Fruit fly (Drosophila melanogaster) whole organism, embryonic: ENCODE results near the gene Ir68b.

Source experiments
- Asciz ChIP-seq: fragments of 200-800 bp; sonication (Bioruptor generic); optimal IDR thresholded peaks from 2 replicates; lab custom pipeline; 2017; ENCODE audit warnings: missing biosample characterization, mild to moderate bottlenecking, missing genetic modification characterization, missing genetic modification reagents
- B-H1 ChIP-seq: fragments of 200-800 bp; sonication (Bioruptor generic); IDR thresholded peaks from 3 replicates; pipeline ENCODE4 v1.3.6; 2022; ENCODE audit warnings: missing biosample characterization, missing genetic modification characterization
- Bdp1 ChIP-seq: fragments of 200-800 bp; sonication (Bioruptor generic); optimal IDR thresholded peaks from 3 replicates; lab custom pipeline; 2016; ENCODE audit warnings: missing biosample characterization, missing genetic modification characterization
- CG10267 ChIP-seq: fragments of 200-800 bp; sonication (Bioruptor generic); optimal IDR thresholded peaks from 2 replicates; lab custom pipeline; 2018; ENCODE audit warnings: missing biosample characterization, mild to moderate bottlenecking, missing genetic modification characterization, moderate library complexity
- CG14667 ChIP-seq: fragments of 200-800 bp; sonication (Bioruptor generic); IDR thresholded peaks from 2 replicates; pipeline ENCODE4 v1.3.6; 2022; ENCODE audit warnings: missing biosample characterization, missing genetic modification characterization
- CG1602 ChIP-seq: fragments of 200-800 bp; sonication (Bioruptor generic); optimal IDR thresholded peaks from 3 replicates; lab custom pipeline; 2016; ENCODE audit warnings: missing biosample characterization, missing genetic modification characterization
- CG16779 ChIP-seq: fragments of 200-800 bp; sonication (Bioruptor generic); IDR thresholded peaks from 2 replicates; pipeline ENCODE4 v1.3.6; 2022; ENCODE audit warnings: missing biosample characterization, missing genetic modification characterization
- CG17912 ChIP-seq: fragments of 200-800 bp; sonication (Bioruptor generic); optimal IDR thresholded peaks from 2 replicates; lab custom pipeline; 2018; ENCODE audit warnings: missing biosample characterization, mild to moderate bottlenecking, missing genetic modification characterization
- CG18764 ChIP-seq: fragments of 200-800 bp; sonication (Bioruptor generic); optimal IDR thresholded peaks from 3 replicates; lab custom pipeline; 2016; ENCODE audit warnings: missing biosample characterization, missing genetic modification characterization
- CG31224 ChIP-seq: fragments of 200-800 bp; sonication (Bioruptor generic); IDR thresholded peaks from 2 replicates; pipeline ENCODE4 v1.3.6; 2022; ENCODE audit warnings: missing biosample characterization, missing genetic modification characterization
- CG6683 ChIP-seq: fragments of 200-800 bp; sonication (Bioruptor generic); optimal IDR thresholded peaks from 2 replicates; lab custom pipeline; 2017; ENCODE audit warnings: missing biosample characterization, mild to moderate bottlenecking, missing genetic modification characterization, missing genetic modification reagents
- CG6813 ChIP-seq: fragments of 200-800 bp; sonication (Bioruptor generic); optimal IDR thresholded peaks from 2 replicates; lab custom pipeline; 2017; ENCODE audit warnings: missing biosample characterization, missing genetic modification characterization, mild to moderate bottlenecking, moderate library complexity, missing genetic modification reagents
- CG7928 ChIP-seq: fragments of 200-800 bp; sonication (Bioruptor generic); optimal IDR thresholded peaks from 2 replicates; lab custom pipeline; 2017; ENCODE audit warnings: missing biosample characterization, mild to moderate bottlenecking, missing genetic modification characterization
- CG8281 ChIP-seq: fragments of 200-800 bp; sonication (Bioruptor generic); optimal IDR thresholded peaks from 2 replicates; lab custom pipeline; 2018; ENCODE audit warnings: missing biosample characterization, mild to moderate bottlenecking, missing genetic modification characterization, moderate library complexity
- CG8290 ChIP-seq, 3 experiments: fragments of 200-800 bp; sonication (Bioruptor generic); optimal IDR thresholded peaks; 2 replicates each; lab custom pipeline; 2016 to 2019; ENCODE audit warnings: missing biosample characterization in 3 of 3, missing genetic modification characterization in 3 of 3, mild to moderate bottlenecking in 2 of 3, moderate library complexity in 1 of 3
- CG9817 ChIP-seq: fragments of 200-800 bp; sonication (Bioruptor generic); optimal IDR thresholded peaks from 2 replicates; lab custom pipeline; 2018; ENCODE audit warnings: missing biosample characterization, mild to moderate bottlenecking, missing genetic modification characterization, moderate library complexity
- Dek ChIP-seq: fragments of 200-800 bp; sonication (Bioruptor generic); optimal IDR thresholded peaks from 3 replicates; lab custom pipeline; 2019; ENCODE audit warnings: missing biosample characterization, mild to moderate bottlenecking, missing genetic modification characterization, moderate library complexity
- Dfd ChIP-seq, 2 experiments: fragments of >200 bp; optimal IDR thresholded peaks; 2 replicates each; lab custom pipeline; 2017; ENCODE audit warnings: missing biosample characterization in 2 of 2, missing genetic modification characterization in 2 of 2
- Doc2 ChIP-seq: fragments of 200-800 bp; sonication (Bioruptor generic); IDR thresholded peaks from 2 replicates; pipeline ENCODE4 v1.3.6; 2022; ENCODE audit warnings: missing biosample characterization, missing genetic modification characterization
- Drgx ChIP-seq: fragments of 200-800 bp; sonication (Bioruptor generic); IDR thresholded peaks from 2 replicates; pipeline ENCODE4 v1.3.6; 2022; ENCODE audit warnings: missing biosample characterization, missing genetic modification characterization
- E2f1 ChIP-seq: fragments of 200-800 bp; sonication (Bioruptor generic); IDR thresholded peaks from 2 replicates; pipeline ENCODE4 v1.3.6; 2022; ENCODE audit warnings: missing biosample characterization, missing genetic modification characterization
- Fer2 ChIP-seq: fragments of 200-800 bp; sonication (Bioruptor generic); optimal IDR thresholded peaks from 2 replicates; lab custom pipeline; 2018; ENCODE audit warnings: missing biosample characterization, mild to moderate bottlenecking, missing genetic modification characterization, moderate library complexity
- Fer3 ChIP-seq: fragments of 200-800 bp; sonication (Bioruptor generic); optimal IDR thresholded peaks from 2 replicates; lab custom pipeline; 2018; ENCODE audit warnings: missing biosample characterization, mild to moderate bottlenecking, missing genetic modification characterization, moderate library complexity
- GATAe ChIP-seq: fragments of 200-800 bp; sonication (Bioruptor generic); conservative IDR thresholded peaks from 2 replicates; pipeline ENCODE4 v1.3.6; 2022; ENCODE audit warnings: missing biosample characterization, missing genetic modification characterization
- H15 ChIP-seq: fragments of 200-800 bp; sonication (Bioruptor generic); IDR thresholded peaks from 3 replicates; pipeline ENCODE4 v1.3.6; 2022; ENCODE audit warnings: missing biosample characterization, missing genetic modification characterization
- H2.0 ChIP-seq: fragments of 200-800 bp; sonication (Bioruptor generic); IDR thresholded peaks from 2 replicates; pipeline ENCODE4 v1.3.6; 2022; ENCODE audit warnings: missing biosample characterization, missing genetic modification characterization
- MTF-1 ChIP-seq: fragments of 200-800 bp; sonication (Bioruptor generic); optimal IDR thresholded peaks from 2 replicates; lab custom pipeline; 2018; ENCODE audit warnings: missing biosample characterization, mild to moderate bottlenecking, missing genetic modification characterization, borderline replicate concordance
- Mes4 ChIP-seq: fragments of 200-800 bp; sonication (Bioruptor generic); optimal IDR thresholded peaks from 2 replicates; lab custom pipeline; 2016; ENCODE audit warnings: missing biosample characterization, missing genetic modification characterization
- Spps ChIP-seq: fragments of 200-800 bp; sonication (Bioruptor generic); optimal IDR thresholded peaks from 2 replicates; lab custom pipeline; 2018; ENCODE audit warnings: missing biosample characterization, mild to moderate bottlenecking, missing genetic modification characterization
- ab ChIP-seq: fragments of 200-800 bp; sonication (Bioruptor generic); optimal IDR thresholded peaks from 2 replicates; lab custom pipeline; 2016; ENCODE audit warnings: missing biosample characterization, missing genetic modification characterization
- ap ChIP-seq: fragments of 200-800 bp; sonication (Bioruptor generic); IDR thresholded peaks from 2 replicates; pipeline ENCODE4 v1.3.6; 2022; ENCODE audit warnings: missing biosample characterization, missing genetic modification characterization
- cas ChIP-seq: fragments of 200-800 bp; sonication (Bioruptor generic); IDR thresholded peaks from 2 replicates; pipeline ENCODE4 v1.3.6; 2022; ENCODE audit warnings: missing biosample characterization, missing genetic modification characterization
- caup ChIP-seq: fragments of 200-800 bp; sonication (Bioruptor generic); optimal IDR thresholded peaks from 3 replicates; lab custom pipeline; 2017; ENCODE audit warnings: missing biosample characterization, mild to moderate bottlenecking, missing genetic modification characterization, moderate library complexity; ENCODE audit not compliant: severe bottlenecking
- chinmo ChIP-seq: fragments of 200-800 bp; sonication (Bioruptor generic); IDR thresholded peaks from 4 replicates; pipeline ENCODE4 v1.3.6; 2022; ENCODE audit warnings: missing biosample characterization, missing genetic modification characterization; ENCODE audit not compliant: partially characterized antibody
- chm ChIP-seq: fragments of 200-800 bp; sonication (Bioruptor generic); IDR thresholded peaks from 2 replicates; pipeline ENCODE4 v1.3.6; 2022; ENCODE audit warnings: missing biosample characterization, missing genetic modification characterization
- esg ChIP-seq: fragments of 200-800 bp; sonication (Bioruptor generic); conservative IDR thresholded peaks from 2 replicates; pipeline ENCODE4 v1.3.6; 2022; ENCODE audit warnings: missing biosample characterization, missing genetic modification characterization
- ewg ChIP-seq: fragments of 200-800 bp; sonication (Bioruptor generic); optimal IDR thresholded peaks from 3 replicates; lab custom pipeline; 2017; ENCODE audit warnings: mild to moderate bottlenecking, missing biosample characterization, missing genetic modification reagents, missing genetic modification characterization
- grn ChIP-seq: fragments of 200-800 bp; sonication (Bioruptor generic); optimal IDR thresholded peaks from 3 replicates; lab custom pipeline; 2017; ENCODE audit warnings: missing biosample characterization, missing genetic modification characterization
- nom ChIP-seq: fragments of 200-800 bp; sonication (Bioruptor generic); optimal IDR thresholded peaks from 2 replicates; lab custom pipeline; 2017; ENCODE audit warnings: missing biosample characterization, missing genetic modification characterization, mild to moderate bottlenecking, moderate library complexity, missing genetic modification reagents
- oc ChIP-seq: fragments of 200-800 bp; sonication (Bioruptor generic); optimal IDR thresholded peaks from 2 replicates; lab custom pipeline; 2018; ENCODE audit warnings: missing biosample characterization, mild to moderate bottlenecking, missing genetic modification characterization, moderate library complexity
- otp ChIP-seq: fragments of 200-800 bp; sonication (Bioruptor generic); IDR thresholded peaks from 3 replicates; pipeline ENCODE4, ENCODE4 v1.3.6; 2022; ENCODE audit warnings: missing biosample characterization, missing genetic modification characterization
- prd ChIP-seq, 3 experiments: fragments of >200 bp in 2 of 3; fragments of 200-800 bp in 1 of 3; sonication (Bioruptor generic) in 1 of 3; optimal IDR thresholded peaks in 2 of 3; IDR thresholded peaks in 1 of 3; 2 replicates in 2 of 3; 3 replicates in 1 of 3; pipeline versions ENCODE4 v1.3.6 to Lab custom; 2017 to 2022; ENCODE audit warnings: missing biosample characterization in 1 of 3, missing genetic modification characterization in 1 of 3
- sens ChIP-seq: fragments of 200-800 bp; sonication (Bioruptor generic); peaks from one replicate; lab custom pipeline; 2016; ENCODE audit warnings: missing biosample characterization, missing genetic modification characterization
- slou ChIP-seq: fragments of 200-800 bp; sonication (Bioruptor generic); optimal IDR thresholded peaks from 3 replicates; lab custom pipeline; 2016; ENCODE audit warnings: missing biosample characterization, missing genetic modification characterization
- sqz ChIP-seq: fragments of 200-800 bp; sonication (Bioruptor generic); optimal IDR thresholded peaks from 3 replicates; lab custom pipeline; 2018; ENCODE audit warnings: missing biosample characterization, mild to moderate bottlenecking, missing genetic modification characterization
- tio ChIP-seq: fragments of 200-800 bp; sonication (Bioruptor generic); optimal IDR thresholded peaks from 2 replicates; lab custom pipeline; 2017; ENCODE audit warnings: missing biosample characterization, missing genetic modification characterization, inconsistent platforms
- twi ChIP-seq: fragments of 200-800 bp; optimal IDR thresholded peaks from 2 replicates; lab custom pipeline; 2019; ENCODE audit warnings: missing biosample characterization, mild to moderate bottlenecking, missing genetic modification characterization, moderate library complexity
- wor ChIP-seq: fragments of 200-800 bp; sonication (Bioruptor generic); IDR thresholded peaks from 2 replicates; pipeline ENCODE4 v1.3.6; 2022; ENCODE audit warnings: missing biosample characterization, missing genetic modification characterization
- zen ChIP-seq: fragments of 200-800 bp; sonication (Bioruptor generic); optimal IDR thresholded peaks from 3 replicates; lab custom pipeline; 2018; ENCODE audit warnings: missing biosample characterization, mild to moderate bottlenecking, missing genetic modification characterization, moderate library complexity
- zfh1 ChIP-seq: fragments of 200-800 bp; sonication (Bioruptor generic); IDR thresholded peaks from 3 replicates; pipeline ENCODE4 v1.3.6; 2022; ENCODE audit warnings: missing biosample characterization, missing genetic modification characterization

Ir68b gene

dm6 chr3L:12131918-12132317 lies 4.7 kb upstream of the Ir68b start, which contains the start of gene DEF8 (continued):
- peak; percentile 86 for TF ChIP-seq H2.0 (GFP tag; lab: Robert Waterston, UW)
- peak; percentile 44 for TF ChIP-seq MTF-1 (GFP tag; lab: Kevin White, UChicago)
- no peak for TF ChIP-seq cas (GFP tag; lab: Robert Waterston, UW)
- TF ChIP-seq CG31224 (GFP tag; lab: Robert Waterston, UW), result peak; percentile 72
- peak; percentile 62 for TF ChIP-seq CG9817 (tag; lab: Kevin White, UChicago)
- TF ChIP-seq tio (GFP tag; lab: Kevin White, UChicago), result peak; percentile 65
- TF ChIP-seq Doc2 (GFP tag; lab: Robert Waterston, UW), result no peak
- TF ChIP-seq CG10267, result peak; percentile 88
- TF ChIP-seq CG16779 (GFP tag; lab: Robert Waterston, UW), result no peak
- TF ChIP-seq Drgx (GFP tag; lab: Robert Waterston, UW), result peak; percentile 81
- peak; percentile 65; the same call in 1 of the 3 replicates for TF ChIP-seq otp (GFP tag; lab: Robert Waterston, UW)
- TF ChIP-seq ab (GFP tag; lab: Kevin White, UChicago), result no peak
- peak; percentile 6 for TF ChIP-seq Mes4 (GFP tag; lab: Kevin White, UChicago)
- TF ChIP-seq CG17912 (GFP tag; lab: Kevin White, UChicago), result peak; percentile 70
- TF ChIP-seq Fer2 (tag; lab: Kevin White, UChicago), result peak; percentile 59
- TF ChIP-seq sqz, result peak; percentile 85
- TF ChIP-seq Dfd (GFP tag; optimal IDR thresholded peaks at IDR 0.05; lab: Kevin White, UChicago), result no peak
- no peak for TF ChIP-seq prd (optimal IDR thresholded peaks at IDR 0.05; lab: Kevin White, UChicago)
- TF ChIP-seq prd (GFP tag; IDR thresholded peaks at IDR 0.05; lab: Robert Waterston, UW), result peak; percentile 86
- TF ChIP-seq CG7928 (GFP tag; lab: Kevin White, UChicago), result peak; percentile 97
- TF ChIP-seq ap, result peak; percentile 87
- peak; percentile 86 for TF ChIP-seq Dek (tag; lab: Kevin White, UChicago)
- TF ChIP-seq wor (GFP tag; lab: Robert Waterston, UW), result peak; percentile 77
- peak; percentile 74 for TF ChIP-seq nom (GFP tag; lab: Kevin White, UChicago)
- TF ChIP-seq E2f1 (GFP tag; lab: Robert Waterston, UW), result peak; percentile 78
- peak; percentile 84 for TF ChIP-seq CG1602 (GFP tag; lab: Kevin White, UChicago)
- no peak for TF ChIP-seq Bdp1 (GFP tag; lab: Kevin White, UChicago)
- TF ChIP-seq CG6683 (GFP tag; lab: Kevin White, UChicago), result peak; percentile 71
- peak; percentile 61 for TF ChIP-seq CG8281 (tag; lab: Kevin White, UChicago)
- peak; percentile 81 for TF ChIP-seq twi (tag; lab: Kevin White, UChicago)
- peak; percentile 87 for TF ChIP-seq zen (tag; lab: Kevin White, UChicago)
- peak; percentile 54; the same call in 1 of the 2 replicates for TF ChIP-seq CG14667 (GFP tag; lab: Robert Waterston, UW)
- peak; percentile 57 for TF ChIP-seq caup (GFP tag; lab: Kevin White, UChicago)
- TF ChIP-seq sens, result peak; percentile 85
- peak; percentile 80 for TF ChIP-seq CG18764 (GFP tag; lab: Kevin White, UChicago)
- peak; percentile 77 for TF ChIP-seq chm (GFP tag; lab: Robert Waterston, UW)
- peak; percentile 76 for TF ChIP-seq B-H1 (GFP tag; lab: Robert Waterston, UW)
- no peak for TF ChIP-seq GATAe (GFP tag; lab: Robert Waterston, UW)
- TF ChIP-seq esg, result peak; percentile 78
- TF ChIP-seq zfh1, result peak; percentile 85
- peak; percentile 73 for TF ChIP-seq CG6813 (GFP tag; lab: Kevin White, UChicago)
- peak; percentile 90 for TF ChIP-seq chinmo (GFP tag; lab: Robert Waterston, UW)
- peak; percentile 79 for TF ChIP-seq CG8290 (GFP tag; optimal IDR thresholded peaks at IDR 0.05; lab: Kevin White, UChicago)
- TF ChIP-seq CG8290 (tag; optimal IDR thresholded peaks at IDR 0.05; lab: Kevin White, UChicago), result no peak
- TF ChIP-seq H15, result peak; percentile 78
- TF ChIP-seq Asciz, result peak; percentile 78
- TF ChIP-seq slou, result no peak
- peak; percentile 64 for TF ChIP-seq ewg (GFP tag; lab: Kevin White, UChicago)
- TF ChIP-seq grn (GFP tag; lab: Kevin White, UChicago), result no peak
- TF ChIP-seq Spps (tag; lab: Kevin White, UChicago), result peak; percentile 86
- peak; percentile 91 for TF ChIP-seq oc (tag; lab: Kevin White, UChicago)
- TF ChIP-seq Fer3 (tag; lab: Kevin White, UChicago), result peak; percentile 90
